Worm (Caenorhabditis elegans) whole organism, L3 larva: Measurements from ENCODE around the gene F49F1.10.
A peak's percentile ranks its signal among the peaks of the same experiment; 100 is the strongest.

Experiments used
- aly-2 ChIP-seq: fragments of 150-350 bp; optimal IDR thresholded peaks from 2 replicates; lab custom pipeline; 2014; ENCODE audit warnings: missing biosample characterization, missing genetic modification characterization
- ama-1 ChIP-seq: fragments of 150-350 bp; optimal IDR thresholded peaks from 2 replicates; lab custom pipeline; 2018
- ceh-16 ChIP-seq: sonication (generic microtip); optimal IDR thresholded peaks from 2 replicates; lab custom pipeline; 2017; ENCODE audit warnings: missing biosample characterization, missing genetic modification characterization
- ceh-28 ChIP-seq: fragments of 150-350 bp; optimal IDR thresholded peaks from 2 replicates; lab custom pipeline; 2014; ENCODE audit warnings: missing biosample characterization, missing genetic modification reagents, missing genetic modification characterization
- ceh-82 ChIP-seq: fragments of 150-350 bp; optimal IDR thresholded peaks from 2 replicates; lab custom pipeline; 2014; ENCODE audit warnings: missing biosample characterization, missing genetic modification characterization
- ceh-9 ChIP-seq: sonication (generic microtip); optimal IDR thresholded peaks from 2 replicates; lab custom pipeline; 2018; ENCODE audit warnings: missing biosample characterization, missing genetic modification characterization
- daf-12 ChIP-seq: fragments of 150-350 bp; optimal IDR thresholded peaks from 2 replicates; lab custom pipeline; 2014; ENCODE audit warnings: missing biosample characterization, missing genetic modification reagents, missing genetic modification characterization
- egl-27 ChIP-seq: sonication (generic microtip); optimal IDR thresholded peaks from 4 replicates; lab custom pipeline; 2017; ENCODE audit warnings: missing biosample characterization, missing genetic modification reagents, missing genetic modification characterization
- egl-5 ChIP-seq: fragments of 150-350 bp; optimal IDR thresholded peaks from 2 replicates; lab custom pipeline; 2017; ENCODE audit warnings: missing biosample characterization, missing genetic modification reagents, missing genetic modification characterization, inconsistent platforms
- elt-1 ChIP-seq: fragments of 150-350 bp; optimal IDR thresholded peaks from 2 replicates; lab custom pipeline; 2014; ENCODE audit warnings: missing biosample characterization, missing genetic modification characterization
- elt-2 ChIP-seq: sonication (generic microtip); optimal IDR thresholded peaks from 2 replicates; lab custom pipeline; 2016; ENCODE audit warnings: missing genetic modification reagents, mild to moderate bottlenecking, missing genetic modification characterization, missing compliant biosample characterization
- elt-3 ChIP-seq, 3 experiments: fragments of 150-350 bp in 1 of 3; sonication (generic microtip) in 2 of 3; optimal IDR thresholded peaks; 2 replicates in 2 of 3; 4 replicates in 1 of 3; lab custom pipeline; 2014 to 2017; ENCODE audit warnings: missing biosample characterization in 3 of 3, missing genetic modification characterization in 3 of 3
- eor-1 ChIP-seq, 2 experiments: fragments of 150-350 bp; optimal IDR thresholded peaks; 2 replicates each; lab custom pipeline; 2014 to 2018; ENCODE audit warnings: missing biosample characterization in 2 of 2, missing genetic modification characterization in 2 of 2
- fkh-10 ChIP-seq: sonication (generic microtip); optimal IDR thresholded peaks from 2 replicates; lab custom pipeline; 2017; ENCODE audit warnings: missing biosample characterization, missing genetic modification reagents, missing genetic modification characterization
- fos-1 ChIP-seq: fragments of 150-350 bp; optimal IDR thresholded peaks from 2 replicates; lab custom pipeline; 2014; ENCODE audit warnings: missing biosample characterization, missing genetic modification characterization
- hmg-11 ChIP-seq: sonication (generic microtip); optimal IDR thresholded peaks from 2 replicates; lab custom pipeline; 2016; ENCODE audit warnings: missing genetic modification characterization, missing compliant biosample characterization
- lin-15B ChIP-seq: fragments of 150-350 bp; optimal IDR thresholded peaks from 2 replicates; lab custom pipeline; 2014; ENCODE audit warnings: missing biosample characterization, missing genetic modification characterization
- lsy-12 ChIP-seq: sonication (generic microtip); optimal IDR thresholded peaks from 2 replicates; lab custom pipeline; 2016; ENCODE audit warnings: mild to moderate bottlenecking, missing genetic modification characterization, missing compliant biosample characterization
- nfya-1 ChIP-seq: sonication (generic microtip); optimal IDR thresholded peaks from 2 replicates; lab custom pipeline; 2017; ENCODE audit warnings: missing genetic modification characterization, mild to moderate bottlenecking, missing compliant biosample characterization, antibody characterized with exemption, moderate library complexity; ENCODE audit not compliant: insufficient read depth
- nhr-11 ChIP-seq: fragments of 150-350 bp; optimal IDR thresholded peaks from 2 replicates; lab custom pipeline; 2014; ENCODE audit warnings: missing biosample characterization, missing genetic modification characterization
- nhr-12 ChIP-seq: fragments of 150-350 bp; optimal IDR thresholded peaks from 2 replicates; lab custom pipeline; 2014; ENCODE audit warnings: missing biosample characterization, missing genetic modification characterization
- nhr-23 ChIP-seq: fragments of 150-350 bp; optimal IDR thresholded peaks from 2 replicates; lab custom pipeline; 2014; ENCODE audit warnings: missing biosample characterization, missing genetic modification reagents, missing genetic modification characterization
- nhr-237 ChIP-seq: fragments of 150-350 bp; optimal IDR thresholded peaks from 2 replicates; lab custom pipeline; 2014; ENCODE audit warnings: missing biosample characterization, missing genetic modification characterization
- nhr-28 ChIP-seq: fragments of 150-350 bp; optimal IDR thresholded peaks from 2 replicates; lab custom pipeline; 2014; ENCODE audit warnings: missing biosample characterization, missing genetic modification characterization
- nhr-43 ChIP-seq: sonication (generic microtip); optimal IDR thresholded peaks from 2 replicates; lab custom pipeline; 2016; ENCODE audit warnings: mild to moderate bottlenecking, missing genetic modification characterization, missing compliant biosample characterization; ENCODE audit not compliant: poor library complexity, severe bottlenecking
- nhr-67 ChIP-seq: fragments of 150-350 bp; optimal IDR thresholded peaks from 2 replicates; lab custom pipeline; 2014; ENCODE audit warnings: missing biosample characterization, missing genetic modification characterization
- nhr-76 ChIP-seq: fragments of 150-350 bp; sonication (generic microtip); optimal IDR thresholded peaks from 5 replicates; lab custom pipeline; 2014; ENCODE audit warnings: missing biosample characterization, missing genetic modification characterization
- nhr-77 ChIP-seq: fragments of 150-350 bp; optimal IDR thresholded peaks from 2 replicates; lab custom pipeline; 2014; ENCODE audit warnings: missing biosample characterization, missing genetic modification characterization
- pqm-1 ChIP-seq: fragments of 150-350 bp; optimal IDR thresholded peaks from 2 replicates; lab custom pipeline; 2017; ENCODE audit warnings: missing biosample characterization, missing genetic modification characterization, inconsistent platforms
- sea-2 ChIP-seq: fragments of 150-350 bp; sonication (generic microtip); optimal IDR thresholded peaks from 4 replicates; lab custom pipeline; 2014; ENCODE audit warnings: missing biosample characterization, missing genetic modification reagents, missing genetic modification characterization
- skn-1 ChIP-seq: fragments of 150-350 bp; optimal IDR thresholded peaks from 2 replicates; lab custom pipeline; 2014; ENCODE audit warnings: missing biosample characterization, missing genetic modification characterization
- snpc-4 ChIP-seq: fragments of 150-350 bp; optimal IDR thresholded peaks from 2 replicates; lab custom pipeline; 2014; ENCODE audit warnings: missing biosample characterization, missing genetic modification characterization
- tbx-2 ChIP-seq: sonication (generic microtip); optimal IDR thresholded peaks from 2 replicates; lab custom pipeline; 2016; ENCODE audit warnings: mild to moderate bottlenecking, missing genetic modification characterization, missing compliant biosample characterization
- unc-62 ChIP-seq: fragments of 150-350 bp; sonication (generic microtip); optimal IDR thresholded peaks from 4 replicates; lab custom pipeline; 2014; ENCODE audit warnings: missing biosample characterization, missing genetic modification reagents, missing genetic modification characterization
- zag-1 ChIP-seq: fragments of 150-350 bp; optimal IDR thresholded peaks from 2 replicates; lab custom pipeline; 2014; ENCODE audit warnings: missing biosample characterization, missing genetic modification characterization
- ztf-11 ChIP-seq: fragments of 150-350 bp; optimal IDR thresholded peaks from 2 replicates; lab custom pipeline; 2014; ENCODE audit warnings: missing biosample characterization, missing genetic modification characterization
- ztf-4 ChIP-seq: fragments of 150-350 bp; optimal IDR thresholded peaks from 2 replicates; lab custom pipeline; 2014; ENCODE audit warnings: missing biosample characterization, missing genetic modification characterization

Gene F49F1.10

ce11 chrIV:4171531-4172163 lies 32.7 kb upstream of the F49F1.10 start, which contains the start of the genes K08D10.13 and rnp-2:
TSS of gene K08D10.13 (minus strand) at chrIV:4171581.
TSS of gene rnp-2 (plus strand) at chrIV:4172076.
- TF ChIP-seq lsy-12 (tag; lab: Kevin White, UChicago), result no peak
- no peak for TF ChIP-seq elt-3 (tag; optimal IDR thresholded peaks at IDR 0.05; lab: Kevin White, UChicago)
- TF ChIP-seq nfya-1, result no peak
- TF ChIP-seq fos-1 (tag; lab: Kevin White, UChicago), result no peak
- no peak for TF ChIP-seq nhr-77
- no peak for TF ChIP-seq nhr-28
- TF ChIP-seq hmg-11 (tag; lab: Kevin White, UChicago), result no peak
- TF ChIP-seq eor-1 (tag; optimal IDR thresholded peaks at IDR 0.05; lab: Kevin White, UChicago), result no peak
- TF ChIP-seq nhr-23, result no peak
- TF ChIP-seq zag-1 (tag; lab: Kevin White, UChicago), result no peak
- peak; percentile 3 for TF ChIP-seq elt-2 (tag; lab: Kevin White, UChicago)
- no peak for TF ChIP-seq ztf-4 (tag; lab: Kevin White, UChicago)
- no peak for TF ChIP-seq nhr-12 (tag; lab: Kevin White, UChicago)
- no peak for TF ChIP-seq ama-1 (lab: Kevin White, UChicago)
- peak; percentile 87 for TF ChIP-seq lin-15B (tag; lab: Kevin White, UChicago)
- TF ChIP-seq snpc-4 (tag; lab: Kevin White, UChicago), result peak; percentile 75
- TF ChIP-seq ceh-82 (tag; lab: Kevin White, UChicago), result no peak
- TF ChIP-seq, all 47 proteins: peak for 3

- no peak for TF ChIP-seq egl-5 (tag; lab: Kevin White, UChicago)
- no peak for TF ChIP-seq tbx-2 (tag; lab: Kevin White, UChicago)
- no peak for TF ChIP-seq egl-27 (tag; lab: Kevin White, UChicago)
- TF ChIP-seq nhr-77, result no peak
- TF ChIP-seq fkh-10, result no peak
- TF ChIP-seq pqm-1 (tag; lab: Kevin White, UChicago), result no peak
- no peak for TF ChIP-seq nfya-1
Observed at ce11 chrIV:4167296-4167695, 28.4 kb upstream of the F49F1.10 start.

ce11 chrIV:4164392-4164791 lies 25.5 kb upstream of the F49F1.10 start, which contains the start of gene scrm-8:
TSS of gene scrm-8 (plus strand) at chrIV:4164692.
- TF ChIP-seq ztf-11 (no peak), nhr-237 (tag; lab: Kevin White, UChicago) (no peak), elt-2 (tag; lab: Kevin White, UChicago) (no peak), zag-1 (tag; lab: Kevin White, UChicago) (no peak), ama-1 (lab: Kevin White, UChicago) (no peak), nfya-1 (no peak), fos-1 (tag; lab: Kevin White, UChicago) (no peak), nhr-11 (no peak), hmg-11 (tag; lab: Kevin White, UChicago) (no peak), ceh-16 (tag; lab: Kevin White, UChicago) (no peak), nhr-76 (tag; lab: Kevin White, UChicago) (no peak), ceh-82 (tag; lab: Kevin White, UChicago) (no peak), unc-62 (GFP tag; lab: Kevin White, UChicago) (no peak), nhr-28 (no peak), aly-2 (no peak), nhr-43 (tag; lab: Kevin White, UChicago) (no peak), ceh-28 (no peak), elt-1 (no peak), daf-12 (tag; lab: Kevin White, UChicago) (no peak)

- TF ChIP-seq nhr-76 (tag; lab: Kevin White, UChicago) (no peak), ceh-9 (tag; lab: Kevin White, UChicago) (no peak), skn-1 (tag; lab: Kevin White, UChicago) (no peak), sea-2 (no peak), nhr-67 (no peak), elt-1 (no peak), unc-62 (GFP tag; lab: Kevin White, UChicago) (no peak), nfya-1 (no peak), fos-1 (tag; lab: Kevin White, UChicago) (no peak), nhr-11 (no peak), ceh-28 (no peak), nhr-23 (no peak), nhr-237 (tag; lab: Kevin White, UChicago) (no peak), nhr-43 (tag; lab: Kevin White, UChicago) (no peak)
Observed at ce11 chrIV:4162121-4162520, 23.2 kb upstream of the F49F1.10 start, which contains the start of gene scrm-5. TSS of gene scrm-5 (plus strand) at chrIV:4162421.
